Fruit fly (Drosophila melanogaster): ENCODE data around the gene lic.

lic gene

dm6 chrX:13143100-13143499 lies 52.2 kb downstream of the lic start (continued):
- no peak for TF ChIP-seq YL-1 (GFP tag; optimal IDR thresholded peaks at IDR 0.05)
- no peak for TF ChIP-seq ken (GFP tag; IDR thresholded peaks at IDR 0.05)
- TF ChIP-seq zfh1 (GFP tag; IDR thresholded peaks at IDR 0.05): 0 out of 3 replicates have a peak, but pooled peaks have one; percentile 17
- peak; percentile 61 for TF ChIP-seq CG17385 (GFP tag; optimal IDR thresholded peaks at IDR 0.05)
- TF ChIP-seq CG9727 (GFP tag; optimal IDR thresholded peaks at IDR 0.05): peak; percentile 12
- TF ChIP-seq CG13775 (GFP tag; optimal IDR thresholded peaks at IDR 0.05): peak; percentile 19
- no peak for TF ChIP-seq Hr39 (optimal IDR thresholded peaks at IDR 0.05)
- peak; percentile 63 for TF ChIP-seq Ada2b (GFP tag; IDR thresholded peaks at IDR 0.05)
- TF ChIP-seq CG12391 (tag; optimal IDR thresholded peaks at IDR 0.05): peak; percentile 40
- peak; percentile 43; the same call in 1 of the 2 replicates for TF ChIP-seq CG31441 (GFP tag; IDR thresholded peaks at IDR 0.05)
- TF ChIP-seq CG2678 (tag; optimal IDR thresholded peaks at IDR 0.05): peak; percentile 55
- no peak for TF ChIP-seq Opbp (GFP tag; IDR thresholded peaks at IDR 0.05; ENCODE audit: partially characterized antibody)
- TF ChIP-seq Drgx (GFP tag; IDR thresholded peaks at IDR 0.05): peak; percentile 89
- TF ChIP-seq CG34422 (GFP tag; IDR thresholded peaks at IDR 0.05): peak; percentile 37; the same call in 1 of the 3 replicates
- peak; percentile 29 for TF ChIP-seq CG12219 (GFP tag; optimal IDR thresholded peaks at IDR 0.05)
- peak; percentile 20 for TF ChIP-seq Chrac-16 (GFP tag; optimal IDR thresholded peaks at IDR 0.05)
- 0 out of 3 replicates have a peak, but pooled peaks have one; percentile 38 for TF ChIP-seq H15 (GFP tag; IDR thresholded peaks at IDR 0.05)
- TF ChIP-seq CG15479 (GFP tag; optimal IDR thresholded peaks at IDR 0.05): peak; percentile 2
- TF ChIP-seq MTF-1 (GFP tag; optimal IDR thresholded peaks at IDR 0.05; ENCODE audit: borderline replicate concordance): no peak
- TF ChIP-seq seq (GFP tag; IDR thresholded peaks at IDR 0.05): peak; percentile 33; the same call in 1 of the 2 replicates
- no peak for TF ChIP-seq CG10147 (GFP tag; optimal IDR thresholded peaks at IDR 0.05)
- TF ChIP-seq zen (tag; optimal IDR thresholded peaks at IDR 0.05): peak; percentile 81
- peak; percentile 61 for TF ChIP-seq CG2712 (tag; optimal IDR thresholded peaks at IDR 0.05)
- TF ChIP-seq E2f1 (GFP tag; IDR thresholded peaks at IDR 0.05): peak; percentile 31; the same call in 1 of the 2 replicates
- no peak for TF ChIP-seq toy (GFP tag; IDR thresholded peaks at IDR 0.05)
- peak; percentile 71 for TF ChIP-seq Med (GFP tag)
- peak; percentile 47 for TF ChIP-seq tap (tag; optimal IDR thresholded peaks at IDR 0.05)
- no peak for TF ChIP-seq CG1647 (GFP tag; optimal IDR thresholded peaks at IDR 0.05)
- peak; percentile 65; the same call in 1 of the 2 replicates for TF ChIP-seq Xrp1 (GFP tag; IDR thresholded peaks at IDR 0.05)
- peak; percentile 37 for TF ChIP-seq oc (tag; optimal IDR thresholded peaks at IDR 0.05)
- TF ChIP-seq nerfin-1 (tag; optimal IDR thresholded peaks at IDR 0.05): peak; percentile 11
- TF ChIP-seq vvl (GFP tag; IDR thresholded peaks at IDR 0.05): peak; percentile 66
- TF ChIP-seq CG4730 (GFP tag; IDR thresholded peaks at IDR 0.05): peak; percentile 54
- TF ChIP-seq nmo (GFP tag; optimal IDR thresholded peaks at IDR 0.05): peak; percentile 42
- peak; percentile 59 for TF ChIP-seq CG17328 (GFP tag; IDR thresholded peaks at IDR 0.05)
- peak; percentile 66 for TF ChIP-seq row (GFP tag; IDR thresholded peaks at IDR 0.05)
- peak; percentile 19 for TF ChIP-seq CG10267 (tag; optimal IDR thresholded peaks at IDR 0.05)
- peak; percentile 7 for TF ChIP-seq CG9817 (tag; optimal IDR thresholded peaks at IDR 0.05)
- peak; percentile 35 for TF ChIP-seq grau (tag; optimal IDR thresholded peaks at IDR 0.05)
- peak; percentile 33; the same call in 1 of the 2 replicates for TF ChIP-seq H2.0 (GFP tag; IDR thresholded peaks at IDR 0.05)
- no peak for TF ChIP-seq Hey (tag; optimal IDR thresholded peaks at IDR 0.05)
- peak; percentile 25 for TF ChIP-seq Fer3 (tag; optimal IDR thresholded peaks at IDR 0.05)
- TF ChIP-seq salm (tag; optimal IDR thresholded peaks at IDR 0.05): peak; percentile 5
- no peak for TF ChIP-seq pan (optimal IDR thresholded peaks at IDR 0.05)
- TF ChIP-seq pan (GFP tag; optimal IDR thresholded peaks at IDR 0.05 in 1 of 2, IDR thresholded peaks at IDR 0.05 in 1 of 2): peak in 1 of 2 experiments; percentile 33
- TF ChIP-seq ttk (GFP tag; IDR thresholded peaks at IDR 0.05): 0 out of 2 replicates have a peak, but pooled peaks have one; percentile 17
- peak; percentile 18 for TF ChIP-seq CG30403 (GFP tag; optimal IDR thresholded peaks at IDR 0.05)
- peak; percentile 21 for TF ChIP-seq ind (GFP tag; optimal IDR thresholded peaks at IDR 0.05)
- TF ChIP-seq slou (GFP tag; optimal IDR thresholded peaks at IDR 0.05): no peak
- 0 out of 3 replicates have a peak, but pooled peaks have one; percentile 36 for TF ChIP-seq CG17361 (GFP tag; IDR thresholded peaks at IDR 0.05)
- 0 out of 3 replicates have a peak, but pooled peaks have one; percentile 13 for TF ChIP-seq so (GFP tag; IDR thresholded peaks at IDR 0.05)

All from whole organism, embryonic.